Fruit fly (Drosophila melanogaster): Measurements from ENCODE around the gene Ccp84Af.
A peak's percentile ranks its signal among the peaks of the same experiment; 100 is the strongest.

Ccp84Af gene

DNA sequence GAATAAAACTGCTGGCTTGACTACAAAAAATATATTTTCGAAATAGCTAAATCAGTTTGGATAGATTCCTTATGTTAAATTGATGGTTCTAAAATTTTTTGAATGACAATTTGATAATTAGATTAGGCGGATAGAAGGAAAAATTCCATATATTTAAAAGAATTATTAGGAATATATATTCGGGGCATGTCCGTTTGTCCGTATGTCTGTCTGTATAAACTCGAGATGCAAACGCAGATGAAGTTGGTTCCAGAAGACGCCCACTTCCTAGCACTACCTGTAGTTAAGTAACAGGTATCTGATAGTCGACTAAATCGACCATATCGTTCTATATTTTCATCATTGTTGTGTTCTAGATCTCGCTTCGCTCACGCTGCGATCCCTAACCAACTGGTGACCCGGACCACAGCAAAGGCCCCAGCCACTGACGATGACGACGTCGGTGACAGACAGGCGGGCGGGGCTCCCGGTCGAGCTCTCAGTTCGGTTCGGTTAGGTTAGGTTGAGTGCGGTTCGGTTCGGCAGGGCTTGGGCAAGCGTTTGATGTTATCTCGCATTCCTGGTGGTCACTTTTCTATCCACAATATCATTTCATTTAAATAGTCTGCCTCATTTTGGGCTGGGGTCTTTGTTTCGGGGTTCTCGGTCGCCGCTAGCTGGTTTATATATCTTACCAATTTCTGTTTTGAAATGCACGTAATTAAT, 17.6 kb downstream of the Ccp84Af start:
- TF ChIP-seq chif (GFP tag; optimal IDR thresholded peaks at IDR 0.05) (peak in 1 of 2 experiments; percentile 4), CG9215 (GFP tag; IDR thresholded peaks at IDR 0.05) (no peak), CG3726 (GFP tag; IDR thresholded peaks at IDR 0.05) (no peak), Hr51 (GFP tag; optimal IDR thresholded peaks at IDR 0.05) (no peak), ems (GFP tag; optimal IDR thresholded peaks at IDR 0.05) (no peak), Chrac-16 (GFP tag; optimal IDR thresholded peaks at IDR 0.05) (no peak), Tbp (GFP tag; optimal IDR thresholded peaks at IDR 0.05) (no peak), CG33557 (GFP tag; optimal IDR thresholded peaks at IDR 0.05) (no peak), vnd (GFP tag; IDR thresholded peaks at IDR 0.05; ENCODE audit: partially characterized antibody) (0 out of 3 replicates have a peak, but pooled peaks have one; percentile 51), CG9727 (GFP tag; optimal IDR thresholded peaks at IDR 0.05) (peak; percentile 30), Optix (GFP tag; IDR thresholded peaks at IDR 0.05) (no peak), CG7963 (GFP tag; IDR thresholded peaks at IDR 0.05; ENCODE audit: partially characterized antibody) (peak; percentile 59; the same call in 2 of the 3 replicates), CG16815 (GFP tag; optimal IDR thresholded peaks at IDR 0.05) (peak; percentile 4), Dfd (GFP tag; optimal IDR thresholded peaks at IDR 0.05) (no peak), dmrt11E (tag; optimal IDR thresholded peaks at IDR 0.05) (peak; percentile 51), bigmax (GFP tag; optimal IDR thresholded peaks at IDR 0.05) (peak; percentile 80), ato (GFP tag; IDR thresholded peaks at IDR 0.05; ENCODE audit: partially characterized antibody) (peak; percentile 21; the same call in 1 of the 2 replicates), CG8478 (optimal IDR thresholded peaks at IDR 0.05) (no peak), cg (GFP tag; optimal IDR thresholded peaks at IDR 0.05) (no peak), sob (GFP tag; IDR thresholded peaks at IDR 0.05) (no peak), Dll (GFP tag; IDR thresholded peaks at IDR 0.05; ENCODE audit: partially characterized antibody) (peak; percentile 64; the same call in 1 of the 4 replicates), lola (GFP tag; optimal IDR thresholded peaks at IDR 0.05) (peak in 1 of 3 experiments; percentile 65), Abd-B (GFP tag; optimal IDR thresholded peaks at IDR 0.05) (no peak), trh (GFP tag; optimal IDR thresholded peaks at IDR 0.05) (no peak), corto (GFP tag; optimal IDR thresholded peaks at IDR 0.05) (no peak), lab (GFP tag; optimal IDR thresholded peaks at IDR 0.05) (no peak), jing (GFP tag; optimal IDR thresholded peaks at IDR 0.05) (no peak), croc (GFP tag; conservative IDR thresholded peaks at IDR 0.05) (no peak), Hsf (GFP tag; optimal IDR thresholded peaks at IDR 0.05) (no peak), ash1 (GFP tag; optimal IDR thresholded peaks at IDR 0.05) (no peak), CG6254 (GFP tag; optimal IDR thresholded peaks at IDR 0.05) (no peak), CG4854 (GFP tag; optimal IDR thresholded peaks at IDR 0.05) (no peak), inv (GFP tag; IDR thresholded peaks at IDR 0.05; ENCODE audit: partially characterized antibody) (peak; percentile 47; the same call in 1 of the 2 replicates), gt (GFP tag; IDR thresholded peaks at IDR 0.05) (no peak), CG31224 (GFP tag; IDR thresholded peaks at IDR 0.05) (no peak), Scr (GFP tag; IDR thresholded peaks at IDR 0.05; ENCODE audit: partially characterized antibody) (peak; percentile 58), Deaf1 (tag; optimal IDR thresholded peaks at IDR 0.05) (peak; percentile 25), pb (GFP tag; optimal IDR thresholded peaks at IDR 0.05) (no peak), CG16813 (GFP tag; IDR thresholded peaks at IDR 0.05; ENCODE audit: partially characterized antibody) (peak; percentile 74), CG17802 (tag; optimal IDR thresholded peaks at IDR 0.05) (no peak), CG5953 (GFP tag; IDR thresholded peaks at IDR 0.05) (no peak), YL-1 (GFP tag; optimal IDR thresholded peaks at IDR 0.05) (no peak), CG4328 (GFP tag; optimal IDR thresholded peaks at IDR 0.05) (no peak), Sry-β (GFP tag; optimal IDR thresholded peaks at IDR 0.05) (no peak), CG32772 (GFP tag; IDR thresholded peaks at IDR 0.05) (no peak), CrebB (tag; optimal IDR thresholded peaks at IDR 0.05) (no peak), CG4617 (GFP tag; optimal IDR thresholded peaks at IDR 0.05; ENCODE audit: borderline replicate concordance) (no peak), CG8765 (GFP tag; IDR thresholded peaks at IDR 0.05) (no peak)
